Worm (Caenorhabditis elegans): ENCODE results near the gene C03H5.5.

C03H5.5 gene

ce11 chrII:410832-411231 is 25.7 kb upstream of the C03H5.5 start, which contains the start of the genes dnsn-1 and C24H12.4 (continued):
- TF ChIP-seq tbp1 (GFP tag; optimal IDR thresholded peaks at IDR 0.05) (peak; percentile 66), dox-1 (GFP tag; IDR thresholded peaks at IDR 0.05) (peak; percentile 92), efl-1 (GFP tag; optimal IDR thresholded peaks at IDR 0.05) (peak; percentile 84), pha-4 (tag; optimal IDR thresholded peaks at IDR 0.05) (peak; percentile 87), mel-28 (tag; optimal IDR thresholded peaks at IDR 0.05; ENCODE audit: borderline replicate concordance) (no peak), attf-5 (GFP tag; optimal IDR thresholded peaks at IDR 0.05) (peak; percentile 76), xnd-1 (tag; optimal IDR thresholded peaks at IDR 0.05) (peak; percentile 44), tlf-1 (GFP tag; optimal IDR thresholded peaks at IDR 0.05) (peak; percentile 80), lsl-1 (GFP tag; optimal IDR thresholded peaks at IDR 0.05) (peak; percentile 64), lin-35 (GFP tag; optimal IDR thresholded peaks at IDR 0.05) (peak in 2 of 3 experiments; percentile 37 to 96), ceh-100 (GFP tag; IDR thresholded peaks at IDR 0.05) (peak; percentile 67), F22D6.2 (tag; optimal IDR thresholded peaks at IDR 0.05) (peak; percentile 12), C17E4.6 (GFP tag; IDR thresholded peaks at IDR 0.05) (0 out of 2 replicates have a peak, but pooled peaks have one; percentile 51), F33H1.4 (GFP tag; IDR thresholded peaks at IDR 0.05) (peak; percentile 68), fkh-3 (tag; optimal IDR thresholded peaks at IDR 0.05) (no peak), T26A5.8 (tag; optimal IDR thresholded peaks at IDR 0.05) (no peak), atf-7 (tag; optimal IDR thresholded peaks at IDR 0.05) (peak; percentile 20), zfh-2 (GFP tag; conservative IDR thresholded peaks at IDR 0.05) (0 out of 2 replicates have a peak, but pooled peaks have one; percentile 28), lin-40 (tag; optimal IDR thresholded peaks at IDR 0.05) (peak; percentile 92), madf-10 (tag; optimal IDR thresholded peaks at IDR 0.05) (peak; percentile 18), let-607 (tag; optimal IDR thresholded peaks at IDR 0.05) (peak in 1 of 2 experiments; percentile 57), zim-3 (tag; optimal IDR thresholded peaks at IDR 0.05) (no peak), nfyb-1 (GFP tag; IDR thresholded peaks at IDR 0.05) (peak; percentile 89), lir-1 (GFP tag; conservative IDR thresholded peaks at IDR 0.05) (peak; percentile 76; the same call in 1 of the 2 replicates), F49E8.2 (tag; optimal IDR thresholded peaks at IDR 0.05; ENCODE audit: insufficient read depth) (peak; percentile 24), mxl-1 (tag; optimal IDR thresholded peaks at IDR 0.05) (no peak), ztf-18 (tag; optimal IDR thresholded peaks at IDR 0.05) (peak; percentile 97), egrh-3 (GFP tag; IDR thresholded peaks at IDR 0.05) (no peak), hmg-20 (GFP tag; IDR thresholded peaks at IDR 0.05) (peak; percentile 58; the same call in 1 of the 2 replicates), dpff-1 (tag; optimal IDR thresholded peaks at IDR 0.05) (no peak), snpc-4 (GFP tag; optimal IDR thresholded peaks at IDR 0.05) (peak; percentile 67), snpc-4 (tag; optimal IDR thresholded peaks at IDR 0.05) (peak; percentile 58 to 83 (median 69)), madf-6 (GFP tag; IDR thresholded peaks at IDR 0.05) (peak; percentile 83), lsy-27 (tag; optimal IDR thresholded peaks at IDR 0.05; ENCODE audit: borderline replicate concordance, insufficient read depth) (no peak), die-1 (tag; optimal IDR thresholded peaks at IDR 0.05) (no peak), pbrm-1 (GFP tag; IDR thresholded peaks at IDR 0.05) (peak; percentile 87), rcor-1 (GFP tag; IDR thresholded peaks at IDR 0.05) (peak; percentile 89), cebp-1 (GFP tag; IDR thresholded peaks at IDR 0.05) (no peak), cebp-1 (tag; optimal IDR thresholded peaks at IDR 0.05) (peak; percentile 80), mcd-1 (GFP tag; IDR thresholded peaks at IDR 0.05) (peak; percentile 99), athp-1 (tag; optimal IDR thresholded peaks at IDR 0.05) (peak; percentile 31), ztf-26 (tag; optimal IDR thresholded peaks at IDR 0.05) (peak; percentile 43), sdz-38 (tag; optimal IDR thresholded peaks at IDR 0.05) (no peak), K12H6.12 (tag; optimal IDR thresholded peaks at IDR 0.05) (peak; percentile 30), ceh-91 (GFP tag; IDR thresholded peaks at IDR 0.05) (peak; percentile 13; the same call in 1 of the 2 replicates), chd-7 (tag; optimal IDR thresholded peaks at IDR 0.05) (no peak), D2030.7 (GFP tag; IDR thresholded peaks at IDR 0.05) (peak; percentile 72), lin-54 (GFP tag; optimal IDR thresholded peaks at IDR 0.05) (peak; percentile 94), nhr-80 (tag; optimal IDR thresholded peaks at IDR 0.05) (peak; percentile 34)

Data from whole organism, young adult.